Worm (Caenorhabditis elegans): ENCODE results near the gene F55C12.4.

DNA sequence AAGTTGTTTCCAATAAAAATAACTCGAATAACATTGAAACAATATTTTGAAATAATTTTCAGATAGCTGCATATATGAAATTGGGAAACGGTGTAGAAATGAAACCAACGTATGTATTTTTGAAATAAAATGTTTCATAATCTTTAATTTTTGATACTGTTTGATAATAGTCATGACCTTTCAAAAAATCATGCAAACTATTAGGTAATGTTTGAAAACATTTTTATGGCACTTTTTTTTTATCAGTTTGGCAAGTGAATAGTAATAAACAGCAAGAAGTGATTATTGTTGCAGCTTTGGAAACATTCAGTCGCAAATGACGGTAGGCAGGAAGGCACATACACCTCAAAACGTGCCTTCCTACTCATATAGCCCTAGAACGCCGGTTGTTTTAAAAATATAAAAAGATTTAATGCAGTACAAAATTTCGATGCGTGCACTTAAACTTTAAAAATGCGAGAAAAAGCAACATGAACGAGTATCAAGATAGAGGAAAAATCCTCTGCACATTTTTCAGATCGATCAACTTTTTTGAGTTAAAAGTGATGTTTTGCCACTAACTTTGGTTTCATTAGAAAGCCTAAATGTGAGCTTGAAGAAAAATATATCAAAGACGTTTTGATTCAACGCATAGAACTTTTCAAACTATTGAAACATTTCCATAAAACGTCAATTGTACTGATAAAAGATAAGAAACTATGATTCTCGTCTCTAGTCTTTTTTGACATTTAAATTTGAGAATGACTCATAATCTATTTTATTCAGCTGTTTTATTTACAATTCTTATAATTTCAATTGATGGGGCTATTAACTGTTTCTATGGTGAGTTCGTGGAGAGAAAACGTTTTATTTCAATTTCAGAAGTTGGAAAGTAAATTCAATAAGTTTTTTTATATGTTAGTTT, 7.4 kb upstream of the F55C12.4 start, which contains the start of gene F55C12.19:
- no peak for TF ChIP-seq ttx-3 (tag; optimal IDR thresholded peaks at IDR 0.05)
- no peak for TF ChIP-seq unc-55 (GFP tag; optimal IDR thresholded peaks at IDR 0.05)
- TF ChIP-seq T23F11.4 (GFP tag; optimal IDR thresholded peaks at IDR 0.05) = no peak
- TF ChIP-seq tbx-2 (tag; optimal IDR thresholded peaks at IDR 0.05) = no peak
- no peak for TF ChIP-seq nfya-1 (tag; optimal IDR thresholded peaks at IDR 0.05)
